Worm (Caenorhabditis elegans) whole organism, young adult: ENCODE data around the gene C27A2.8.

Experiments used
- B0035.1 ChIP-seq: sonication (generic microtip); optimal IDR thresholded peaks from 2 replicates; lab custom pipeline; 2016; ENCODE audit warnings: missing genetic modification characterization, mild to moderate bottlenecking, missing compliant biosample characterization, missing genotype, missing genetic modification reagents
- Y53G8AR.9 ChIP-seq: fragments of 200-800 bp; sonication (Bioruptor generic); conservative IDR thresholded peaks from 2 replicates; pipeline ENCODE4 v1.3.6; 2022; ENCODE audit warnings: missing genetic modification reagents, missing genetic modification characterization, missing compliant biosample characterization
- aptf-3 ChIP-seq: fragments of 200-800 bp; sonication (Bioruptor generic); IDR thresholded peaks from 2 replicates; pipeline ENCODE4 v1.3.6; 2022; ENCODE audit warnings: missing genetic modification characterization, missing compliant biosample characterization
- cebp-1 ChIP-seq, 2 experiments: fragments of 200-800 bp in 1 of 2; sonication (Bioruptor generic) in 1 of 2; sonication (generic microtip) in 1 of 2; IDR thresholded peaks in 1 of 2; optimal IDR thresholded peaks in 1 of 2; 2 replicates each; pipeline versions ENCODE4 v1.3.6 to Lab custom; 2017 to 2022; ENCODE audit warnings: missing compliant biosample characterization in 2 of 2, missing genetic modification characterization in 2 of 2, mild to moderate bottlenecking in 1 of 2, missing genetic modification reagents in 1 of 2, moderate library complexity in 1 of 2
- cebp-2 ChIP-seq: fragments of 200-800 bp; sonication (Bioruptor generic); IDR thresholded peaks from 2 replicates; pipeline ENCODE4 v1.3.6; 2022; ENCODE audit warnings: missing genetic modification characterization, missing compliant biosample characterization
- ceh-58 ChIP-seq: fragments of 200-800 bp; sonication (Bioruptor generic); IDR thresholded peaks from 2 replicates; pipeline ENCODE4 v1.3.6; 2022; ENCODE audit warnings: missing genetic modification characterization, missing compliant biosample characterization
- efl-1 ChIP-seq: fragments of 150-350 bp; optimal IDR thresholded peaks from 2 replicates; lab custom pipeline; 2014; ENCODE audit warnings: missing biosample characterization, missing genetic modification reagents, missing genetic modification characterization
- madf-8 ChIP-seq: fragments of 200-800 bp; sonication (Bioruptor generic); conservative IDR thresholded peaks from 2 replicates; pipeline ENCODE4 v1.3.6; 2022; ENCODE audit warnings: missing genetic modification reagents, missing genetic modification characterization, missing compliant biosample characterization
- ztf-18 ChIP-seq: sonication (generic microtip); optimal IDR thresholded peaks from 2 replicates; lab custom pipeline; 2016; ENCODE audit warnings: missing genotype, mild to moderate bottlenecking, missing genetic modification characterization, missing compliant biosample characterization

- TF ChIP-seq cebp-1 (GFP tag; IDR thresholded peaks at IDR 0.05; lab: Robert Waterston, UW): no peak
- no peak for TF ChIP-seq cebp-1 (tag; optimal IDR thresholded peaks at IDR 0.05; lab: Kevin White, UChicago)
- no peak for TF ChIP-seq aptf-3 (GFP tag; lab: Robert Waterston, UW)
- no peak for TF ChIP-seq ztf-18 (tag; lab: Kevin White, UChicago)
- no peak for TF ChIP-seq B0035.1 (tag; lab: Kevin White, UChicago)
- no peak for TF ChIP-seq efl-1 (GFP tag; lab: Kevin White, UChicago)
- no peak for TF ChIP-seq ceh-58 (GFP tag; lab: Robert Waterston, UW)
- TF ChIP-seq madf-8 (GFP tag; lab: Robert Waterston, UW): no peak
- TF ChIP-seq Y53G8AR.9 (GFP tag; lab: Robert Waterston, UW): no peak
- TF ChIP-seq cebp-2: no peak
Observed at ce11 chrII:5033935-5034334, 33.9 kb downstream of the C27A2.8 start, which contains the start of gene F33G12.3.
